Worm (Caenorhabditis elegans) whole organism, young adult: ENCODE measurements around the gene F10C2.5.

Experiments used
- B0261.1 ChIP-seq: sonication (generic microtip); optimal IDR thresholded peaks from 2 replicates; lab custom pipeline; 2016; ENCODE audit warnings: mild to moderate bottlenecking, missing genetic modification characterization, moderate library complexity, missing compliant biosample characterization
- D2030.7 ChIP-seq: fragments of 200-800 bp; sonication (Bioruptor generic); IDR thresholded peaks from 2 replicates; pipeline ENCODE4 v1.3.6; 2022; ENCODE audit warnings: missing genetic modification reagents, missing genetic modification characterization, missing compliant biosample characterization
- F33H1.4 ChIP-seq: fragments of 200-800 bp; sonication (Bioruptor generic); IDR thresholded peaks from 2 replicates; pipeline ENCODE4 v1.3.6; 2022; ENCODE audit warnings: missing genetic modification reagents, missing genetic modification characterization, missing compliant biosample characterization
- F52B5.7 ChIP-seq: sonication (generic microtip); optimal IDR thresholded peaks from 2 replicates; lab custom pipeline; 2016; ENCODE audit warnings: mild to moderate bottlenecking, missing genetic modification characterization, missing compliant biosample characterization
- F55B11.4 ChIP-seq: sonication (generic microtip); optimal IDR thresholded peaks from 2 replicates; lab custom pipeline; 2016; ENCODE audit warnings: missing compliant biosample characterization, missing genetic modification characterization, borderline replicate concordance; ENCODE audit not compliant: insufficient read depth
- F57C9.4 ChIP-seq: sonication (generic microtip); optimal IDR thresholded peaks from 2 replicates; lab custom pipeline; 2017; ENCODE audit warnings: mild to moderate bottlenecking, missing genetic modification characterization, missing compliant biosample characterization
- K11D2.4 ChIP-seq: fragments of 200-800 bp; sonication (Bioruptor generic); IDR thresholded peaks from 2 replicates; pipeline ENCODE4 v1.3.6; 2022; ENCODE audit warnings: missing genetic modification reagents, missing genetic modification characterization, missing compliant biosample characterization
- Y53G8AR.9 ChIP-seq: fragments of 200-800 bp; sonication (Bioruptor generic); conservative IDR thresholded peaks from 2 replicates; pipeline ENCODE4 v1.3.6; 2022; ENCODE audit warnings: missing genetic modification reagents, missing genetic modification characterization, missing compliant biosample characterization
- Y56A3A.18 ChIP-seq: fragments of 200-800 bp; sonication (Bioruptor generic); IDR thresholded peaks from 2 replicates; pipeline ENCODE4 v1.3.6; 2022; ENCODE audit warnings: missing genetic modification reagents, missing genetic modification characterization, missing compliant biosample characterization
- Y79H2A.3 ChIP-seq: fragments of 200-800 bp; sonication (Bioruptor generic); conservative IDR thresholded peaks from 2 replicates; pipeline ENCODE4 v1.3.6; 2022; ENCODE audit warnings: missing genetic modification reagents, missing genetic modification characterization, missing compliant biosample characterization
- Y95B8A.8 ChIP-seq: fragments of 200-800 bp; sonication (Bioruptor generic); IDR thresholded peaks from 2 replicates; pipeline ENCODE4 v1.3.6; 2022; ENCODE audit warnings: missing genetic modification reagents, missing genetic modification characterization, missing compliant biosample characterization
- aptf-2 ChIP-seq: fragments of 200-800 bp; sonication (Bioruptor generic); conservative IDR thresholded peaks from 2 replicates; pipeline ENCODE4 v1.3.6; 2022; ENCODE audit warnings: missing genetic modification reagents, missing genetic modification characterization, missing compliant biosample characterization
- atf-7 ChIP-seq: sonication (generic microtip); optimal IDR thresholded peaks from 2 replicates; lab custom pipeline; 2017; ENCODE audit warnings: mild to moderate bottlenecking, missing genetic modification characterization, missing compliant biosample characterization
- attf-5 ChIP-seq: fragments of 200-800 bp; sonication (Bioruptor generic); optimal IDR thresholded peaks from 2 replicates; lab custom pipeline; 2018; ENCODE audit warnings: mild to moderate bottlenecking, missing genetic modification characterization, missing compliant biosample characterization
- bed-2 ChIP-seq: fragments of 200-800 bp; sonication (Bioruptor generic); IDR thresholded peaks from 2 replicates; pipeline ENCODE4 v1.3.6; 2022; ENCODE audit warnings: missing genetic modification reagents, missing genetic modification characterization, missing compliant biosample characterization
- ceh-100 ChIP-seq: fragments of 200-800 bp; sonication (Bioruptor generic); IDR thresholded peaks from 2 replicates; pipeline ENCODE4 v1.3.6; 2022; ENCODE audit warnings: missing genetic modification reagents, missing genetic modification characterization, missing compliant biosample characterization
- ceh-91 ChIP-seq: fragments of 200-800 bp; sonication (Bioruptor generic); IDR thresholded peaks from 2 replicates; pipeline ENCODE4 v1.3.6; 2022; ENCODE audit warnings: missing genetic modification reagents, missing genetic modification characterization, missing compliant biosample characterization
- dpl-1 ChIP-seq: fragments of 150-350 bp; optimal IDR thresholded peaks from 2 replicates; lab custom pipeline; 2014; ENCODE audit warnings: missing biosample characterization, missing genetic modification reagents, missing genetic modification characterization
- ekl-4 ChIP-seq: fragments of 200-800 bp; sonication (Bioruptor generic); IDR thresholded peaks from 2 replicates; pipeline ENCODE4 v1.3.6; 2022; ENCODE audit warnings: missing genetic modification reagents, missing genetic modification characterization, missing compliant biosample characterization
- fkh-3 ChIP-seq: sonication (generic microtip); optimal IDR thresholded peaks from 2 replicates; lab custom pipeline; 2016; ENCODE audit warnings: mild to moderate bottlenecking, missing genetic modification characterization, missing compliant biosample characterization
- hmg-1.2 ChIP-seq: fragments of 200-800 bp; sonication (Bioruptor generic); IDR thresholded peaks from 2 replicates; pipeline ENCODE4 v1.3.6; 2022; ENCODE audit warnings: missing genetic modification reagents, missing genetic modification characterization, missing compliant biosample characterization
- lag-1 ChIP-seq: fragments of 200-800 bp; sonication (Bioruptor generic); IDR thresholded peaks from 2 replicates; pipeline ENCODE4 v1.3.6; 2022; ENCODE audit warnings: missing genetic modification reagents, missing genetic modification characterization, missing compliant biosample characterization
- let-526 ChIP-seq: fragments of 200-800 bp; sonication (Bioruptor generic); IDR thresholded peaks from 2 replicates; pipeline ENCODE4 v1.3.6; 2022; ENCODE audit warnings: missing genetic modification reagents, missing genetic modification characterization, missing compliant biosample characterization
- let-607 ChIP-seq, 2 experiments: fragments of 200-800 bp in 1 of 2; sonication (Bioruptor generic) in 1 of 2; sonication (generic microtip) in 1 of 2; optimal IDR thresholded peaks; 2 replicates each; lab custom pipeline; 2016 to 2018; ENCODE audit warnings: mild to moderate bottlenecking in 2 of 2, missing compliant biosample characterization in 2 of 2, missing genetic modification characterization in 2 of 2, moderate library complexity in 2 of 2, missing genotype in 1 of 2
- lin-54 ChIP-seq: fragments of 200-800 bp; sonication (Bioruptor generic); optimal IDR thresholded peaks from 2 replicates; lab custom pipeline; 2018; ENCODE audit warnings: mild to moderate bottlenecking, missing genetic modification characterization, missing compliant biosample characterization
- lir-1 ChIP-seq: fragments of 200-800 bp; sonication (Bioruptor generic); conservative IDR thresholded peaks from 2 replicates; pipeline ENCODE4 v1.3.6; 2022; ENCODE audit warnings: missing genetic modification reagents, missing genetic modification characterization, missing compliant biosample characterization
- madf-6 ChIP-seq: fragments of 200-800 bp; sonication (Bioruptor generic); IDR thresholded peaks from 2 replicates; pipeline ENCODE4 v1.3.6; 2022; ENCODE audit warnings: missing genetic modification reagents, missing genetic modification characterization, missing compliant biosample characterization
- mxl-1 ChIP-seq: sonication (generic microtip); optimal IDR thresholded peaks from 2 replicates; lab custom pipeline; 2016; ENCODE audit warnings: missing genetic modification characterization, missing compliant biosample characterization
- nfya-2 ChIP-seq: fragments of 200-800 bp; sonication (Bioruptor generic); IDR thresholded peaks from 2 replicates; pipeline ENCODE4 v1.3.6; 2022; ENCODE audit warnings: missing genetic modification reagents, missing genetic modification characterization, missing compliant biosample characterization
- nhr-179 ChIP-seq: sonication (generic microtip); optimal IDR thresholded peaks from 2 replicates; lab custom pipeline; 2016; ENCODE audit warnings: mild to moderate bottlenecking, missing genetic modification characterization, missing compliant biosample characterization
- pbrm-1 ChIP-seq: fragments of 200-800 bp; sonication (Bioruptor generic); IDR thresholded peaks from 2 replicates; pipeline ENCODE4 v1.3.6; 2022; ENCODE audit warnings: missing genetic modification reagents, missing genetic modification characterization, missing compliant biosample characterization
- pha-4 ChIP-seq: fragments of 150-350 bp; sonication (generic microtip); optimal IDR thresholded peaks from 2 replicates; lab custom pipeline; 2014; ENCODE audit warnings: missing biosample characterization, missing genetic modification reagents, missing genetic modification characterization
- rcor-1 ChIP-seq: fragments of 200-800 bp; sonication (Bioruptor generic); IDR thresholded peaks from 2 replicates; pipeline ENCODE4 v1.3.6; 2022; ENCODE audit warnings: missing genetic modification reagents, missing genetic modification characterization, missing compliant biosample characterization
- sdz-38 ChIP-seq: sonication (generic microtip); optimal IDR thresholded peaks from 2 replicates; lab custom pipeline; 2016; ENCODE audit warnings: missing genotype, missing genetic modification characterization, missing compliant biosample characterization
- sea-2 ChIP-seq: fragments of 200-800 bp; sonication (Bioruptor generic); IDR thresholded peaks from 2 replicates; pipeline ENCODE4 v1.3.6; 2022; ENCODE audit warnings: missing genetic modification characterization, missing compliant biosample characterization
- snpc-1.1 ChIP-seq: sonication (generic microtip); optimal IDR thresholded peaks from 2 replicates; lab custom pipeline; 2017; ENCODE audit warnings: missing genetic modification characterization, mild to moderate bottlenecking, missing compliant biosample characterization, antibody characterized with exemption, moderate library complexity, missing genotype, missing genetic modification reagents; ENCODE audit not compliant: insufficient read depth
- snpc-3.4 ChIP-seq: sonication (generic microtip); optimal IDR thresholded peaks from 2 replicates; lab custom pipeline; 2017; ENCODE audit warnings: missing genetic modification characterization, mild to moderate bottlenecking, missing compliant biosample characterization, antibody characterized with exemption, moderate library complexity, missing genotype, missing genetic modification reagents
- snpc-4 ChIP-seq, 5 experiments: fragments of 150-350 bp in 1 of 5; sonication (generic microtip) in 4 of 5; optimal IDR thresholded peaks; 2 replicates each; lab custom pipeline; 2014 to 2018; ENCODE audit warnings: missing genetic modification characterization in 5 of 5, missing biosample characterization in 3 of 5, antibody characterized with exemption in 2 of 5, mild to moderate bottlenecking in 2 of 5, missing compliant biosample characterization in 2 of 5, missing genotype in 2 of 5, moderate library complexity in 2 of 5, missing genetic modification reagents in 1 of 5
- sptf-2 ChIP-seq: fragments of 200-800 bp; sonication (Bioruptor generic); optimal IDR thresholded peaks from 2 replicates; lab custom pipeline; 2018; ENCODE audit warnings: mild to moderate bottlenecking, missing genetic modification characterization, missing compliant biosample characterization
- xnd-1 ChIP-seq: sonication (generic microtip); optimal IDR thresholded peaks from 2 replicates; lab custom pipeline; 2016; ENCODE audit warnings: missing genotype, missing genetic modification reagents, missing genetic modification characterization, missing compliant biosample characterization
- zfh-2 ChIP-seq: fragments of 200-800 bp; sonication (Bioruptor generic); conservative IDR thresholded peaks from 2 replicates; pipeline ENCODE4 v1.3.6; 2022; ENCODE audit warnings: missing genetic modification reagents, missing genetic modification characterization, missing compliant biosample characterization
- ztf-28 ChIP-seq: fragments of 200-800 bp; sonication (Bioruptor generic); IDR thresholded peaks from 2 replicates; pipeline ENCODE4 v1.3.6; 2022; ENCODE audit warnings: missing genetic modification reagents, missing genetic modification characterization, missing compliant biosample characterization

F10C2.5 gene

ce11 chrV:12045132-12045531, at the start of gene F10C2.5:
F10C2.5 (plus strand) TSS chrV:12045432.
- TF ChIP-seq lir-1 (GFP tag; lab: Robert Waterston, UW), result no peak
- TF ChIP-seq aptf-2 (GFP tag; lab: Robert Waterston, UW), result no peak

ce11 chrV:11995862-11996261, 49.4 kb upstream of the F10C2.5 start, which contains the start of gene C52E4.12:
C52E4.12 (plus strand) TSS chrV:11996162.
- TF ChIP-seq ekl-4 (GFP tag; lab: Robert Waterston, UW) (no peak), bed-2 (GFP tag; lab: Robert Waterston, UW) (no peak), Y53G8AR.9 (GFP tag; lab: Robert Waterston, UW) (no peak), zfh-2 (no peak), B0261.1 (no peak)

- TF ChIP-seq fkh-3 (tag; lab: Kevin White, UChicago) (no peak), dpl-1 (GFP tag; lab: Kevin White, UChicago) (no peak), atf-7 (tag; lab: Kevin White, UChicago) (no peak), ceh-91 (no peak), ceh-100 (GFP tag; lab: Robert Waterston, UW) (no peak), pha-4 (tag; lab: Kevin White, UChicago) (no peak), sea-2 (no peak), hmg-1.2 (no peak), let-526 (no peak), mxl-1 (tag; lab: Kevin White, UChicago) (no peak), sptf-2 (no peak), ekl-4 (GFP tag; lab: Robert Waterston, UW) (no peak), ztf-28 (GFP tag; lab: Robert Waterston, UW) (no peak), Y56A3A.18 (GFP tag; lab: Robert Waterston, UW) (no peak), nfya-2 (GFP tag; lab: Robert Waterston, UW) (no peak), nhr-179 (tag; lab: Kevin White, UChicago) (no peak), lin-54 (GFP tag; lab: Kevin White, UChicago) (no peak), B0261.1 (no peak)
These were observed 47.8 kb upstream of the F10C2.5 start for ce11 chrV:11997403-11997802.

ce11 chrV:12001747-12002456, 43.3 kb upstream of the F10C2.5 start, which contains the start of gene gcy-33:
gcy-33 (minus strand) TSS chrV:12001797.
- TF ChIP-seq F55B11.4 (tag; lab: Kevin White, UChicago) (no peak), Y79H2A.3 (GFP tag; lab: Robert Waterston, UW) (0 out of 2 replicates have a peak, but pooled peaks have one; percentile 19), madf-6 (GFP tag; lab: Robert Waterston, UW) (peak; percentile 70), snpc-4 (GFP tag; optimal IDR thresholded peaks at IDR 0.05; lab: Kevin White, UChicago) (no peak), snpc-4 (tag; optimal IDR thresholded peaks at IDR 0.05; lab: Kevin White, UChicago) (peak; percentile 42 to 87 (median 76)), F33H1.4 (GFP tag; lab: Robert Waterston, UW) (peak; percentile 29; the same call in 1 of the 2 replicates), snpc-1.1 (tag; lab: Kevin White, UChicago) (no peak), F52B5.7 (tag; lab: Kevin White, UChicago) (peak; percentile 85), pbrm-1 (peak; percentile 82), snpc-3.4 (tag; lab: Kevin White, UChicago) (peak; percentile 56), sdz-38 (no peak), attf-5 (peak; percentile 64), rcor-1 (GFP tag; lab: Robert Waterston, UW) (peak; percentile 87), hmg-1.2 (peak; percentile 83), Y95B8A.8 (GFP tag; lab: Robert Waterston, UW) (peak; percentile 54; the same call in 1 of the 2 replicates), F57C9.4 (tag; lab: Kevin White, UChicago) (no peak), let-607 (tag; optimal IDR thresholded peaks at IDR 0.05; lab: Kevin White, UChicago) (peak; percentile 41 to 76), K11D2.4 (GFP tag; lab: Robert Waterston, UW) (0 out of 2 replicates have a peak, but pooled peaks have one; percentile 54), lag-1 (GFP tag; lab: Robert Waterston, UW) (peak; percentile 85; the same call in 1 of the 2 replicates), D2030.7 (GFP tag; lab: Robert Waterston, UW) (peak; percentile 72), ekl-4 (GFP tag; lab: Robert Waterston, UW) (peak; percentile 91), xnd-1 (tag; lab: Kevin White, UChicago) (no peak)
